Worm (Caenorhabditis elegans): Measurements from ENCODE around the gene R06F6.8.
A peak's percentile ranks its signal among the peaks of the same experiment; 100 is the strongest.

R06F6.8 gene

DNA sequence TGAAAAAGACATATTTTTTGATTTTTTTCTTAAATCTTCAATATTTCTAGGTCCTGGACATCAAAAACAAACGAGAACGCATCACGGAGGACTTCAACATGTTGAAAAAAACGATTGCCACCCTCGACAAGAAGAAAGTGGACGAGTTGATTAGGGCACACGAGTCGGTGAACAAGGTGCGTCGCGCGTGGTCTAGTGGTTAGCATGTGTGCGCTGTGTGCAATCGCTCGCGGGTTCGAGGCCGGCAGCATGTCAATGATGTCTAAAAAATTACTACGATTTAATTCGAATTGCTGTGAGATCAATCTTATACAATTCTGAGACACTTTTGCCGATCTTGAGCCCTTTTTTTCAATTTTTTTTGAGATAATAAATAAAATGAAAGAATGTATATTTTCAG lies 20.3 kb upstream of the R06F6.8 start (continued):
- TF ChIP-seq somi-1 (GFP tag; optimal IDR thresholded peaks at IDR 0.05) (peak; percentile 63), dpl-1 (GFP tag; optimal IDR thresholded peaks at IDR 0.05) (no peak), cebp-2 (GFP tag; IDR thresholded peaks at IDR 0.05) (peak; percentile 74; the same call in 1 of the 2 replicates), snpc-3.4 (tag; optimal IDR thresholded peaks at IDR 0.05) (peak; percentile 75), hrde-1 (tag; optimal IDR thresholded peaks at IDR 0.05; ENCODE audit: borderline replicate concordance) (peak; percentile 81), mxl-1 (tag; optimal IDR thresholded peaks at IDR 0.05) (peak; percentile 82), pbrm-1 (GFP tag; IDR thresholded peaks at IDR 0.05) (peak; percentile 49; the same call in 1 of the 2 replicates), attf-3 (GFP tag; conservative IDR thresholded peaks at IDR 0.05) (peak; percentile 59; the same call in 1 of the 2 replicates), mes-4 (tag; optimal IDR thresholded peaks at IDR 0.05) (peak; percentile 82), aptf-2 (GFP tag; conservative IDR thresholded peaks at IDR 0.05) (no peak), cebp-1 (GFP tag; IDR thresholded peaks at IDR 0.05) (peak; percentile 37; the same call in 1 of the 2 replicates), cebp-1 (tag; optimal IDR thresholded peaks at IDR 0.05) (peak; percentile 76), ceh-58 (GFP tag; IDR thresholded peaks at IDR 0.05) (no peak), hlh-12 (tag; optimal IDR thresholded peaks at IDR 0.05) (peak; percentile 23), F57A8.1 (GFP tag; optimal IDR thresholded peaks at IDR 0.05) (peak; percentile 69), ama-1 (optimal IDR thresholded peaks at IDR 0.05) (no peak), ama-1 (GFP tag; optimal IDR thresholded peaks at IDR 0.05) (peak; percentile 62 to 67), F37B4.10 (GFP tag; IDR thresholded peaks at IDR 0.05) (no peak), F52B5.7 (tag; optimal IDR thresholded peaks at IDR 0.05) (peak; percentile 80), K12H6.12 (tag; optimal IDR thresholded peaks at IDR 0.05) (peak; percentile 65), C06A6.2 (GFP tag; conservative IDR thresholded peaks at IDR 0.05) (0 out of 2 replicates have a peak, but pooled peaks have one; percentile 36), B0035.1 (tag; optimal IDR thresholded peaks at IDR 0.05) (peak; percentile 48), ZK185.1 (tag; optimal IDR thresholded peaks at IDR 0.05; ENCODE audit: poor library complexity, severe bottlenecking) (peak; percentile 91), T26A5.8 (tag; optimal IDR thresholded peaks at IDR 0.05) (peak; percentile 57), lsl-1 (GFP tag; optimal IDR thresholded peaks at IDR 0.05) (peak; percentile 67), Y95B8A.8 (GFP tag; IDR thresholded peaks at IDR 0.05) (peak; percentile 78; the same call in 1 of the 2 replicates), Y56A3A.18 (GFP tag; IDR thresholded peaks at IDR 0.05) (0 out of 2 replicates have a peak, but pooled peaks have one; percentile 61), nfya-2 (GFP tag; IDR thresholded peaks at IDR 0.05) (no peak), ztf-6 (GFP tag; IDR thresholded peaks at IDR 0.05) (0 out of 2 replicates have a peak, but pooled peaks have one; percentile 60), let-607 (tag; optimal IDR thresholded peaks at IDR 0.05) (peak; percentile 13 to 61), ztf-3 (GFP tag; optimal IDR thresholded peaks at IDR 0.05) (peak; percentile 18), tlf-1 (GFP tag; optimal IDR thresholded peaks at IDR 0.05) (peak; percentile 59), dox-1 (GFP tag; IDR thresholded peaks at IDR 0.05) (peak; percentile 88), hmg-20 (GFP tag; IDR thresholded peaks at IDR 0.05) (peak; percentile 70; the same call in 1 of the 2 replicates), sea-2 (GFP tag; IDR thresholded peaks at IDR 0.05) (no peak), egl-44 (GFP tag; IDR thresholded peaks at IDR 0.05) (peak; percentile 63; the same call in 1 of the 2 replicates), lin-40 (tag; optimal IDR thresholded peaks at IDR 0.05) (peak; percentile 78), snpc-1.1 (tag; optimal IDR thresholded peaks at IDR 0.05; ENCODE audit: insufficient read depth) (peak; percentile 52), Y53G8AR.9 (GFP tag; conservative IDR thresholded peaks at IDR 0.05) (peak; percentile 88), tbp1 (GFP tag; optimal IDR thresholded peaks at IDR 0.05) (peak; percentile 99), lin-54 (GFP tag; optimal IDR thresholded peaks at IDR 0.05) (peak; percentile 81), Y79H2A.3 (GFP tag; conservative IDR thresholded peaks at IDR 0.05) (0 out of 2 replicates have a peak, but pooled peaks have one; percentile 29), Y53F4B.3 (GFP tag; IDR thresholded peaks at IDR 0.05) (no peak), attf-6 (GFP tag; IDR thresholded peaks at IDR 0.05) (peak; percentile 34; the same call in 1 of the 2 replicates), aptf-3 (GFP tag; IDR thresholded peaks at IDR 0.05) (peak; percentile 61; the same call in 1 of the 2 replicates), madf-8 (GFP tag; conservative IDR thresholded peaks at IDR 0.05) (peak; percentile 45), nhr-120 (GFP tag; IDR thresholded peaks at IDR 0.05) (peak; percentile 71; the same call in 1 of the 2 replicates), F10E7.11 (tag; optimal IDR thresholded peaks at IDR 0.05) (no peak)

Data from whole organism, young adult.